Worm (Caenorhabditis elegans): Measurements from ENCODE around the gene fbxb-82.
"Not testable (repeated sequence)": the region's sequence is repeated elsewhere in the genome, so short reads cannot be mapped to it uniquely, and the experiment has no call there.

DNA sequence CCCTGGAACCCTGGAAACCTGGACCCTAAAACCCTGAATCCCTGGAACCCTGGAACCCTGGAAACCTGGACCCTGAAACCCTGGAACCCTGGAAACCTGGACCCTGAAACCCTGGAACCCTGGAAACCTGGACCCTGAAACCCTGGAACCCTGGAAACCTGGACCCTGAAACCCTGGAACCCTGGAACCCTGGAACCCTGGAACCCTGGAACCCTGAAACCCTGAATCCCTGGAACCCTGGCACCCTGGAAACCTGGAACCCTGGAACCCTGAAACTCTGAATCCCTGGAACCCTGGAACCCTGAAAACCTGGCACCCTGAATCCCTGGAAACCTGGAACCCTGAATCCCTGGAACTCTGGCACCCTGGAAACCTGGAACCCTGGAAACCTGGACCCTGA, 25.4 kb upstream of the fbxb-82 start:
- TF ChIP-seq hsf-1 (GFP tag; IDR thresholded peaks at IDR 0.05); attf-6 (GFP tag; IDR thresholded peaks at IDR 0.05); ztf-3 (GFP tag; optimal IDR thresholded peaks at IDR 0.05); rcor-1 (GFP tag; IDR thresholded peaks at IDR 0.05); ZK185.1 (tag; optimal IDR thresholded peaks at IDR 0.05; ENCODE audit: poor library complexity, severe bottlenecking); ztf-6 (GFP tag; IDR thresholded peaks at IDR 0.05); cebp-2 (GFP tag; IDR thresholded peaks at IDR 0.05); chd-7 (tag; optimal IDR thresholded peaks at IDR 0.05); him-1 (tag; optimal IDR thresholded peaks at IDR 0.05); F23B12.7 (tag; optimal IDR thresholded peaks at IDR 0.05; ENCODE audit: insufficient read depth); zim-3 (tag; optimal IDR thresholded peaks at IDR 0.05); madf-10 (tag; optimal IDR thresholded peaks at IDR 0.05); unc-130 (GFP tag; optimal IDR thresholded peaks at IDR 0.05): not testable (repeated sequence)

Data from whole organism, young adult.